Fruit fly (Drosophila melanogaster) whole organism, adult: ENCODE data around the gene CG14421.

Experiments used
- CG11617 ChIP-seq: fragments of 200-800 bp; sonication (Bioruptor generic); optimal IDR thresholded peaks from 2 replicates; lab custom pipeline; 2017; ENCODE audit warnings: mild to moderate bottlenecking, missing biosample characterization, missing genetic modification reagents, missing genetic modification characterization
- CG12768 ChIP-seq: fragments of 200-800 bp; sonication (Bioruptor generic); optimal IDR thresholded peaks from 2 replicates; lab custom pipeline; 2017; ENCODE audit warnings: missing biosample characterization, missing genetic modification characterization, mild to moderate bottlenecking, moderate library complexity, missing genetic modification reagents
- CG14711 ChIP-seq: fragments of 200-800 bp; sonication (Bioruptor generic); optimal IDR thresholded peaks from 2 replicates; lab custom pipeline; 2018; ENCODE audit warnings: missing biosample characterization, mild to moderate bottlenecking, missing genetic modification characterization, moderate library complexity
- CG1620 ChIP-seq: fragments of 200-800 bp; sonication (Bioruptor generic); optimal IDR thresholded peaks from 2 replicates; lab custom pipeline; 2016; ENCODE audit warnings: missing biosample characterization, missing genetic modification characterization
- CG33017 ChIP-seq: fragments of 200-800 bp; sonication (Bioruptor generic); optimal IDR thresholded peaks from 2 replicates; lab custom pipeline; 2018; ENCODE audit warnings: missing biosample characterization, mild to moderate bottlenecking, missing genetic modification characterization, moderate library complexity
- CG5204 ChIP-seq: fragments of 200-800 bp; sonication (Bioruptor generic); optimal IDR thresholded peaks from 2 replicates; lab custom pipeline; 2016; ENCODE audit warnings: missing biosample characterization, missing genetic modification characterization
- CG7045 ChIP-seq: fragments of 200-800 bp; sonication (Bioruptor generic); optimal IDR thresholded peaks from 2 replicates; lab custom pipeline; 2017; ENCODE audit warnings: missing biosample characterization, mild to moderate bottlenecking, missing genetic modification characterization
- CG7101 ChIP-seq: fragments of 200-800 bp; sonication (Bioruptor generic); optimal IDR thresholded peaks from 2 replicates; lab custom pipeline; 2018; ENCODE audit warnings: missing biosample characterization, mild to moderate bottlenecking, missing genetic modification characterization, moderate library complexity
- Clk ChIP-seq: fragments of 200-800 bp; sonication (Bioruptor generic); optimal IDR thresholded peaks from 2 replicates; lab custom pipeline; 2017; ENCODE audit warnings: missing biosample characterization, missing genetic modification characterization
- Crg-1 ChIP-seq: fragments of 200-800 bp; sonication (Bioruptor generic); optimal IDR thresholded peaks from 2 replicates; lab custom pipeline; 2016; ENCODE audit warnings: missing biosample characterization, missing genetic modification characterization
- Hr96 ChIP-seq: fragments of 200-800 bp; sonication (Bioruptor generic); optimal IDR thresholded peaks from 2 replicates; lab custom pipeline; 2016; ENCODE audit warnings: missing biosample characterization, missing genetic modification characterization
- Mnt ChIP-seq: fragments of 200-800 bp; sonication (Bioruptor generic); optimal IDR thresholded peaks from 2 replicates; lab custom pipeline; 2016; ENCODE audit warnings: missing biosample characterization, mild to moderate bottlenecking, missing genetic modification characterization
- bab1 ChIP-seq: fragments of 200-800 bp; sonication (Bioruptor generic); optimal IDR thresholded peaks from 3 replicates; lab custom pipeline; 2019; ENCODE audit warnings: missing biosample characterization, mild to moderate bottlenecking, missing genetic modification characterization, moderate library complexity
- cic ChIP-seq: fragments of 200-800 bp; sonication (Bioruptor generic); optimal IDR thresholded peaks from 2 replicates; lab custom pipeline; 2017; ENCODE audit warnings: missing biosample characterization, mild to moderate bottlenecking, missing genetic modification characterization, moderate library complexity
- cnc ChIP-seq, 2 experiments: fragments of >200 bp; optimal IDR thresholded peaks; 2 replicates each; lab custom pipeline; 2017
- kay ChIP-seq: fragments of 200-800 bp; sonication (Bioruptor generic); peaks from one replicate; lab custom pipeline; 2016; ENCODE audit warnings: missing biosample characterization, missing genetic modification characterization, borderline replicate concordance
- ovo ChIP-seq: fragments of 200-800 bp; sonication (Bioruptor generic); optimal IDR thresholded peaks from 2 replicates; lab custom pipeline; 2016; ENCODE audit warnings: missing biosample characterization, missing genetic modification characterization
- pad ChIP-seq: fragments of 200-800 bp; sonication (Bioruptor generic); optimal IDR thresholded peaks from 3 replicates; lab custom pipeline; 2017; ENCODE audit warnings: missing biosample characterization, missing genetic modification characterization, mild to moderate bottlenecking, moderate library complexity, missing genetic modification reagents
- tj ChIP-seq: fragments of 200-800 bp; sonication (Bioruptor generic); optimal IDR thresholded peaks from 3 replicates; lab custom pipeline; 2017; ENCODE audit warnings: missing biosample characterization, mild to moderate bottlenecking, missing genetic modification characterization, moderate library complexity
- toe ChIP-seq: fragments of 200-800 bp; sonication (Bioruptor generic); optimal IDR thresholded peaks from 2 replicates; lab custom pipeline; 2016; ENCODE audit warnings: missing biosample characterization, missing genetic modification characterization

CG14421 gene

dm6 chrX:2941108-2941507, at the start of gene CG14421:
CG14421 (plus strand) TSS chrX:2941408.
- no peak for TF ChIP-seq toe
- no peak for TF ChIP-seq CG7045 (GFP tag; lab: Kevin White, UChicago)
- no peak for TF ChIP-seq Clk (GFP tag; lab: Kevin White, UChicago)
- TF ChIP-seq cnc (optimal IDR thresholded peaks at IDR 0.05; lab: Kevin White, UChicago), result no peak
- TF ChIP-seq CG33017 (tag; lab: Kevin White, UChicago), result no peak
- TF ChIP-seq kay (GFP tag; lab: Kevin White, UChicago), result no peak
- TF ChIP-seq cic (GFP tag; lab: Kevin White, UChicago), result no peak

- no peak for TF ChIP-seq tj (GFP tag; lab: Kevin White, UChicago)
- TF ChIP-seq Hr96, result no peak
- TF ChIP-seq Clk (GFP tag; lab: Kevin White, UChicago), result no peak
- no peak for TF ChIP-seq bab1 (GFP tag; lab: Kevin White, UChicago)
- TF ChIP-seq CG33017 (tag; lab: Kevin White, UChicago), result no peak
- no peak for TF ChIP-seq CG12768 (GFP tag; lab: Kevin White, UChicago)
- TF ChIP-seq CG7045 (GFP tag; lab: Kevin White, UChicago), result no peak
- TF ChIP-seq CG7101 (tag; lab: Kevin White, UChicago), result no peak
- no peak for TF ChIP-seq Crg-1
- no peak for TF ChIP-seq CG5204 (GFP tag; lab: Kevin White, UChicago)
- no peak for TF ChIP-seq CG1620 (GFP tag; lab: Kevin White, UChicago)
- no peak for TF ChIP-seq toe
- no peak for TF ChIP-seq Mnt (GFP tag; lab: Kevin White, UChicago)
- TF ChIP-seq cic (GFP tag; lab: Kevin White, UChicago), result no peak
- no peak for TF ChIP-seq ovo (GFP tag; lab: Kevin White, UChicago)
- no peak for TF ChIP-seq cnc (optimal IDR thresholded peaks at IDR 0.05; lab: Kevin White, UChicago)
- TF ChIP-seq CG14711 (tag; lab: Kevin White, UChicago), result no peak
- no peak for TF ChIP-seq pad
- TF ChIP-seq kay (GFP tag; lab: Kevin White, UChicago), result no peak
These were observed 34.0 kb upstream of the CG14421 start for dm6 chrX:2907105-2907694.

- TF ChIP-seq CG33017 (tag; lab: Kevin White, UChicago) (no peak), toe (no peak), Clk (GFP tag; lab: Kevin White, UChicago) (no peak), CG7101 (tag; lab: Kevin White, UChicago) (no peak), Crg-1 (no peak), CG5204 (GFP tag; lab: Kevin White, UChicago) (no peak), ovo (GFP tag; lab: Kevin White, UChicago) (no peak), pad (no peak)
These were observed 28.6 kb upstream of the CG14421 start for dm6 chrX:2912581-2912980.

dm6 chrX:2914091-2914490, 27.1 kb upstream of the CG14421 start:
- no peak for TF ChIP-seq cic (GFP tag; lab: Kevin White, UChicago)

dm6 chrX:2915108-2915507, 26.1 kb upstream of the CG14421 start:
- TF ChIP-seq Crg-1, result no peak
- no peak for TF ChIP-seq Clk (GFP tag; lab: Kevin White, UChicago)
- TF ChIP-seq ovo (GFP tag; lab: Kevin White, UChicago), result no peak
- TF ChIP-seq toe, result no peak
- TF ChIP-seq cnc (optimal IDR thresholded peaks at IDR 0.05; lab: Kevin White, UChicago), result no peak
- no peak for TF ChIP-seq CG1620 (GFP tag; lab: Kevin White, UChicago)
- TF ChIP-seq bab1 (GFP tag; lab: Kevin White, UChicago), result no peak
- TF ChIP-seq Hr96, result no peak
- no peak for TF ChIP-seq CG11617 (GFP tag; lab: Kevin White, UChicago)
- TF ChIP-seq tj (GFP tag; lab: Kevin White, UChicago), result no peak
- no peak for TF ChIP-seq CG7101 (tag; lab: Kevin White, UChicago)
- no peak for TF ChIP-seq CG33017 (tag; lab: Kevin White, UChicago)
- TF ChIP-seq CG12768 (GFP tag; lab: Kevin White, UChicago), result no peak
- no peak for TF ChIP-seq CG7045 (GFP tag; lab: Kevin White, UChicago)
- no peak for TF ChIP-seq cic (GFP tag; lab: Kevin White, UChicago)
- no peak for TF ChIP-seq CG14711 (tag; lab: Kevin White, UChicago)
- no peak for TF ChIP-seq pad
- no peak for TF ChIP-seq kay (GFP tag; lab: Kevin White, UChicago)
- no peak for TF ChIP-seq CG5204 (GFP tag; lab: Kevin White, UChicago)
- TF ChIP-seq Mnt (GFP tag; lab: Kevin White, UChicago), result no peak

- TF ChIP-seq CG7101 (tag; lab: Kevin White, UChicago) (no peak), Clk (GFP tag; lab: Kevin White, UChicago) (no peak), Crg-1 (no peak), CG14711 (tag; lab: Kevin White, UChicago) (no peak), CG1620 (GFP tag; lab: Kevin White, UChicago) (no peak), cnc (optimal IDR thresholded peaks at IDR 0.05; lab: Kevin White, UChicago) (no peak), kay (GFP tag; lab: Kevin White, UChicago) (no peak)
These were observed 22.7 kb upstream of the CG14421 start for dm6 chrX:2918551-2918950.

dm6 chrX:2919742-2920141, 21.5 kb upstream of the CG14421 start, which contains the start of gene CG3588:
CG3588 (plus strand) TSS chrX:2919770.
- TF ChIP-seq CG1620 (GFP tag; lab: Kevin White, UChicago) (no peak), tj (GFP tag; lab: Kevin White, UChicago) (no peak)
